Fruit fly (Drosophila melanogaster): Measurements from ENCODE around the gene CG14402.

CG14402 gene

dm6 chr2L:20849000-20849399 lies at the start of gene CG14402:
TSS of gene CG14402 (plus strand) at chr2L:20849300.
- no peak for TF ChIP-seq insv (optimal IDR thresholded peaks at IDR 0.05)
- TF ChIP-seq ttk (optimal IDR thresholded peaks at IDR 0.05), result no peak
- TF ChIP-seq Myc (optimal IDR thresholded peaks at IDR 0.05), result no peak

DNA sequence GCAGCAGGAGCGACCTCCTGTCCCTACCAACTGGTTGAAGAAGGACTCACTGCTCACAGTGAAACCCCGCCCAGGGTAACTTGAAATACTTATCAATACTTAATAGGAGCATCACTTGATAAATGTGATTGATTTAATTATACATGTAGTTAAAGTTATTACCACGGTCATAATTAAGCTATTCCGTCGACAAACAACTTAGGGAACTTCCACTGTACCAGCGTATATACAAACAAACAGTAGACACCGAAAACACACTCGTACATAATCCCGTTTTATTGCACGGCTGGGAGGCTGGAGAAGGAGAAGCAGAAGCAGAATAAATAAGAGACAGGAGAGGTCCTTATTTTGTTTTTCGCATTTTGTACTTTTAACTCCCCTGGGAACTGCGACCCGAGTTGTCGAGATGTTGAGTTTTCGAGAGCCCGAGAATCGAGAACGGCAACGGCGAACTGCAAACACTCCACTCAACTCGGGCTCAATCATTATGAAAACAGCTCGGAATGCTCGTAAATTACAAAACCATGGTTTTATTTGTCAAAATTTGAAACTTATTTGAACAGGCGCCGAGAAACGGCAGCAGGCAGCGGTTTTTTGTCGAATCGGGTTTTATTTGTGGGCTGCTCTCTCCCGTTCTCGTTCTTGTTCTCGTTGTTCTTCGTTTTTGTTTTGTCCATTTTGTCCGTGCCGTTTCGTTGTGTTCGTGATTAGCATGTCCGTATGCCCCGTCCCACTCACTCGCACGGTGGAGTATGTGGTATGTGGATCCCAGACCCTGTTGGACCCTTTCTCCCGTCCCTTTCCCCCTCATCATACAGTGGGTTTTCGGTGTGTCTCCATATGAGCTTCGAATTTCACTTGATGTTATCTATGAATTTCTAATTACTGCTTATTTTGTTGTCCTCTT lies 48.9 kb upstream of the CG14402 start:
- TF ChIP-seq psq (optimal IDR thresholded peaks at IDR 0.05) (peak; percentile 42), Sin3A (optimal IDR thresholded peaks at IDR 0.05) (no peak)

DNA sequence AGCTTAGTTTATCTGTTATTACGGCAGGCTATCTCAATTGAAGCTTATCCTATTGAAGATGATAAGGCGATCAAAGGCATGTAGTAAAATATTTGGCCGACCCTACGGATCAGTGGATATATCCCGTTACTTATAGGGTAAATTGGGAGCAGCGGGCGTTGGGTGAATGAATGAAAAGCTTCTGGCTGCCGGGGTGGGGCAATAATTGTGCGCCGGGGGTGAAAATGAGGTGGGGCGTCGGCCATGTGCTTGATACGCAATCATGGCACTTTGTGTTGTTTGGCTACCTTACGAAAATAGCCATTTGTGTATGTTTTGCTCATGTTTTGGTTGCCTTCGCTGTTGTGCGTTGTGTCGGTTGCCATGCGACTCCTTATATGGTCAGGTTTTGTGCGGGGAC lies 47.3 kb upstream of the CG14402 start:
- TF ChIP-seq ttk (optimal IDR thresholded peaks at IDR 0.05) (no peak), psq (optimal IDR thresholded peaks at IDR 0.05) (no peak), Myc (optimal IDR thresholded peaks at IDR 0.05) (no peak), insv (optimal IDR thresholded peaks at IDR 0.05) (no peak), Sin3A (optimal IDR thresholded peaks at IDR 0.05) (no peak), h (optimal IDR thresholded peaks at IDR 0.05) (no peak)

DNA sequence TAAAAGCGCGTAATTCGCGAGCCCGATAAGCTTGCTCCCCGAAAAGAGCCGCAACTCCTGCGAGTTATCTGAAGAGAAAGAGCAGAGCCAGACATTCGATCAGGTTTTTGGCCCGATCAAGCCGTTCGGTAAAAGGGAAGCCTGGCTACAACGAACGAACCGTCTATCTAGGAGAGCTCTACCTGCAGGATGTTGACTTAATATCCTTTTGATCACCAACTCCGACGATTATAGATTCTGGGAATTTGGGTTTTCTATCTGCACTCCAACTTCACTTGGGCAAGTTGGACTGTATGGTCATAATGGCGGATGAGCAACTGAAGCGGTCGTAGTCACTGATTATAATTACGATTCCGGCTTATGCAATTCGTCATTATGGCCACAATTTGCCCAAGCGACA lies 46.9 kb upstream of the CG14402 start:
- TF ChIP-seq psq (optimal IDR thresholded peaks at IDR 0.05) (no peak), insv (optimal IDR thresholded peaks at IDR 0.05) (no peak), ttk (optimal IDR thresholded peaks at IDR 0.05) (no peak), h (optimal IDR thresholded peaks at IDR 0.05) (no peak)

DNA sequence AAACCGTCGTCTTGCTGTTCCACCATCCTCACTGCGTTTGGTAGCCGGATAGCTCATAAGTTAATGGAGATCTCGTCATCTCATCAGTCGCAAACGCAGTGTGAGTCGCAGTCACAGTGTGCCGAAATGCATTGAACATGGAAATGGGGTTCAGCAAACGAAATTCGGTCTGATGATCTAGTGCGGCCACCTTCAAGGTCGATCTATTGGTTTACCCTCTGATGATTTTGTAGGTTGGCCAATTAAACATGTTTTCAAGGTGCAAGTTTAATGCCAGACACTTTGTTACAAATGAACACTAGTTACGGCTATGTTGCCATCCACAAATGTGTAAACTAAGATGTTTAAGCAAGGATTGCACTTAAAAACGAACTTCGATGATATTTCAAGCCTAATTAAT lies 46.3 kb upstream of the CG14402 start:
- TF ChIP-seq ttk (optimal IDR thresholded peaks at IDR 0.05) (no peak), Sin3A (optimal IDR thresholded peaks at IDR 0.05) (no peak), Myc (optimal IDR thresholded peaks at IDR 0.05) (no peak), insv (optimal IDR thresholded peaks at IDR 0.05) (no peak), psq (optimal IDR thresholded peaks at IDR 0.05) (no peak), h (optimal IDR thresholded peaks at IDR 0.05) (no peak)

- no peak for TF ChIP-seq h (optimal IDR thresholded peaks at IDR 0.05)
- no peak for TF ChIP-seq ttk (optimal IDR thresholded peaks at IDR 0.05)
- no peak for TF ChIP-seq psq (optimal IDR thresholded peaks at IDR 0.05)
- TF ChIP-seq Sin3A (optimal IDR thresholded peaks at IDR 0.05), result no peak
- no peak for TF ChIP-seq Myc (optimal IDR thresholded peaks at IDR 0.05)
- TF ChIP-seq insv (optimal IDR thresholded peaks at IDR 0.05), result no peak
Observed at dm6 chr2L:20803733-20804164, 45.4 kb upstream of the CG14402 start.

DNA sequence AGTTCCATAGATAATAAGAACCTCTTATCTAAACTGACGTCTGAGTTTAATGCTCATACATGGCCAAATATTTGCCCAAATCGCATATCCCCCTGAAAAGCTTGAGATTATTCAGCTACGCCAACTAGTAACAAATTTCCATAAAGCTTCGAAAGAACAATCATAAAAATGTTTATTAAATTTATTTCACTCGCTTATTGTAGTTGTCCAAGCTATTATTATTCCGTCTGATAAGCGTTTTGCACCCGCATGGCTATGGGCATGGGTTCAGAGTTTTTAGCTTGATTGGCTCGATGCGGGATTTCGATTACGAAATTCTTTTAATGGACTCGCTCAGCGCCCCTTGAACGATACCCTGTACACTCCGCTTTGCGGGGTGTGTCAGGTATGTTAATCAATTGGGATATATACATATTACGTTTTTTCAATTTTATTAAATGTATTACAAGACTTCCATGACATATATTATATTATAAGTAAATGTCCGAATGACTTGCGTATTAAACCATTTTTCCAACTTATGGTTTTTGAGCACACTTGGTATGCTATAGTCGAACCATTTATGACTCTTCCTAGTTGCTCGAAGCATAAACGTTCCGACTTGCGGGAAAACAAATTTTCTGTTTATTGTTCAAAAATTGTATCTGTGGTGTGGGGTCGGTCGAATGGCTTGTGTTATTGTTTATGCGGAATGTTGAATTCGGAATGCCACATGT lies 43.3 kb upstream of the CG14402 start:
- no peak for TF ChIP-seq insv (optimal IDR thresholded peaks at IDR 0.05)
- no peak for TF ChIP-seq psq (optimal IDR thresholded peaks at IDR 0.05)
- no peak for TF ChIP-seq Sin3A (optimal IDR thresholded peaks at IDR 0.05)
- TF ChIP-seq ttk (optimal IDR thresholded peaks at IDR 0.05), result no peak

- no peak for TF ChIP-seq insv (optimal IDR thresholded peaks at IDR 0.05)
- no peak for TF ChIP-seq ttk (optimal IDR thresholded peaks at IDR 0.05)
- no peak for TF ChIP-seq Sin3A (optimal IDR thresholded peaks at IDR 0.05)
- no peak for TF ChIP-seq h (optimal IDR thresholded peaks at IDR 0.05)
- TF ChIP-seq psq (optimal IDR thresholded peaks at IDR 0.05), result no peak
- no peak for TF ChIP-seq Myc (optimal IDR thresholded peaks at IDR 0.05)
Observed at dm6 chr2L:20806619-20807018, 42.5 kb upstream of the CG14402 start.

DNA sequence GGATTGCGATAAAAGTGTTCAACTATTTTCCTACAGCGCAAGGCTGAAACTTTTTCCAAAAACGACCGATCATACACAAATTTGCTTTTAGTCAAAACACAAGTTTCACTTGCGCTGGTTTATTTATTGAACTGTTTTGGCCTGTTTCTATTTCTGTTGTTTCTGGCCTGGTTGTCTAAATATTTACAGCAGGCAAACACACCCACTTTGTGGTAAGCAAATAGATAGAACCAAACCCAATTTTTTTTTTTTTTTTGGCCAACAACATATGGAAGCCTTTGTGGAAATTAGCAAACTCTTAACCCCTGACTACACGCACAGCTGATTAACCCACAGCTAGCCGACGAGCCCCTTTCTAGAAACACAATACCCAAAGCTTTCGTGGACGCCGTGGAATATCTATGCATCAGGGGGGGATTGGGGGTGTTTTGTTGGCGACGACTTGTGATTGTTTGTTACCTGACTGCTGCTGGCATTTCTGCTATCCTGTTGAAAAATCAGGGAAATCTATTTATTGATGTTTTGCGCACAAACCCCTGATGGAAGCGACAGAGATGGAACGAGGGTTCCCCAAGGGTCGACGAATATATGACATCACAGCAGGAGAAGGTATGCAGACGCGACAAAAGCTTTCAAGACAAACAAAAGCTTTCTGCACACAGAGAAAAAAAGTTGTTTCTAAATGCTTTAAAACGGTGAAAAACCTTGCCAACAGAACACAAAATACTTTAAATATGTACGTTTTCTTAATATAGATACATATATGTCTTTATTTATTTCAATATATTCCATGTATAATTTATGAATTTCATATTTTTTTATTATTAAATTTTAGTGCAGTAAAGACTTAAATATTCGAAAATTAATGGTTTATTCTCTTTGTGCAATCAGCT lies 41.2 kb upstream of the CG14402 start:
- TF ChIP-seq Sin3A (optimal IDR thresholded peaks at IDR 0.05) (no peak), insv (optimal IDR thresholded peaks at IDR 0.05) (no peak), h (optimal IDR thresholded peaks at IDR 0.05) (no peak), ttk (optimal IDR thresholded peaks at IDR 0.05) (no peak), Myc (optimal IDR thresholded peaks at IDR 0.05) (no peak)

dm6 chr2L:20808510-20809195 lies 40.4 kb upstream of the CG14402 start:
- TF ChIP-seq Sin3A (optimal IDR thresholded peaks at IDR 0.05) (no peak), h (optimal IDR thresholded peaks at IDR 0.05) (no peak), psq (optimal IDR thresholded peaks at IDR 0.05) (no peak), Myc (optimal IDR thresholded peaks at IDR 0.05) (no peak), insv (optimal IDR thresholded peaks at IDR 0.05) (no peak), ttk (optimal IDR thresholded peaks at IDR 0.05) (no peak)

dm6 chr2L:20809229-20809628 lies 39.9 kb upstream of the CG14402 start:
- no peak for TF ChIP-seq ttk (optimal IDR thresholded peaks at IDR 0.05)
- TF ChIP-seq h (optimal IDR thresholded peaks at IDR 0.05), result no peak
- no peak for TF ChIP-seq Myc (optimal IDR thresholded peaks at IDR 0.05)
- no peak for TF ChIP-seq insv (optimal IDR thresholded peaks at IDR 0.05)
